Fruit fly (Drosophila melanogaster) whole organism, pupa: ENCODE results near the gene CG14339.

Experiments used
- CG10348 ChIP-seq: fragments of 200-800 bp; sonication (Bioruptor generic); IDR thresholded peaks from 2 replicates; pipeline ENCODE4 v1.3.6; 2022; ENCODE audit warnings: missing biosample characterization, missing genetic modification characterization
- CG12605 ChIP-seq: fragments of 200-800 bp; sonication (Bioruptor generic); IDR thresholded peaks from 2 replicates; pipeline ENCODE4 v1.3.6; 2022; ENCODE audit warnings: missing biosample characterization, missing genetic modification characterization
- CG17806 ChIP-seq: fragments of 200-800 bp; sonication (Bioruptor generic); optimal IDR thresholded peaks from 2 replicates; lab custom pipeline; 2018; ENCODE audit warnings: missing biosample characterization, mild to moderate bottlenecking, missing genetic modification characterization, moderate library complexity
- CG32121 ChIP-seq: fragments of 200-800 bp; sonication (Bioruptor generic); IDR thresholded peaks from 2 replicates; pipeline ENCODE4 v1.3.6; 2022; ENCODE audit warnings: missing biosample characterization, missing genetic modification characterization
- CG4496 ChIP-seq: fragments of 200-800 bp; sonication (Bioruptor generic); IDR thresholded peaks from 3 replicates; pipeline ENCODE4 v1.3.6; 2022; ENCODE audit warnings: missing biosample characterization, missing genetic modification characterization
- CG8301 ChIP-seq: fragments of 200-800 bp; sonication (Bioruptor generic); optimal IDR thresholded peaks from 2 replicates; lab custom pipeline; 2018; ENCODE audit warnings: missing biosample characterization, mild to moderate bottlenecking, missing genetic modification characterization
- EcR ChIP-seq: fragments of 200-800 bp; sonication (Bioruptor generic); optimal IDR thresholded peaks from 3 replicates; lab custom pipeline; 2019; ENCODE audit warnings: missing biosample characterization, missing genetic modification characterization, mild to moderate bottlenecking, moderate library complexity, missing genetic modification reagents
- Ets98B ChIP-seq: fragments of 200-800 bp; sonication (Bioruptor generic); IDR thresholded peaks from 2 replicates; pipeline ENCODE4 v1.3.6; 2022; ENCODE audit warnings: missing biosample characterization, missing genetic modification characterization
- Pif1A ChIP-seq: fragments of 200-800 bp; sonication (Bioruptor generic); optimal IDR thresholded peaks from 3 replicates; lab custom pipeline; 2016; ENCODE audit warnings: missing biosample characterization, missing genetic modification characterization

dm6 chr2L:1147656-1148055 is 39.3 kb downstream of the CG14339 start:
- no peak for TF ChIP-seq CG17806 (tag; lab: Kevin White, UChicago)
- no peak for TF ChIP-seq CG10348 (GFP tag; lab: Robert Waterston, UW)
- TF ChIP-seq Ets98B (GFP tag; lab: Robert Waterston, UW), result no peak
- TF ChIP-seq CG12605 (GFP tag; lab: Robert Waterston, UW), result no peak
- TF ChIP-seq Pif1A (GFP tag; lab: Kevin White, UChicago), result no peak
- no peak for TF ChIP-seq EcR
- no peak for TF ChIP-seq CG4496
- TF ChIP-seq CG8301 (tag; lab: Kevin White, UChicago), result no peak
- TF ChIP-seq CG32121, result no peak
